Fruit fly (Drosophila melanogaster): Measurements from ENCODE around the gene CG11983.

CG11983 gene

DNA sequence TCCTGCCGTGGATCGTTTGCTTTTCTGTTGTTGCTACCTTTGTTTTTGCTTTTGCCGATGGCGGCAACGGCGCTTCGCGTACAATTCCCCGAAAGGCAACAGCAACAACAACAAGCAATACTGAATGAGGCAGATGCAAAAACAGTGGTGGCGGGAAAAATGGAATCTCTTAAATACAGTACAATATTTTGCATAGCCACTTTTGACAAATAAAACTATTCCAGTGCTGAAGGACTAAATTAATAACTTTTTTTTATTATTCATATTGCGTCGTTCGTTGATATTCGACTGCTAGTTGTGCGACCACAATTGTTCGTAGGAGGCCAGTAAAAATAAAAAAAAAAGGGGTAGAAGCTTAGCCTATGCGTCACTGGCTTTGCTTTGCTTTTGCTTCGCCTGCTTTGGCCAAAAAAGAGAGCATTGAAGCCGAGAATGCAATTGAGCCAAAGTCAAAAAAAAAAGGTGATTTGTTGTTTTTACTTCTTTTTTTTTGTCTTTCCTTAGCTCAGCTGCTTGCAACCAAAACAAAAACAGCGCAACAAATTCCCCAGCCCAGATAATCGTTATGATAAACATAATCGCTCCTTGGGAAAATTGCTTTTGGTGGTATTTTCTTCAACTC is 23.8 kb downstream of the CG11983 start (continued):
- TF ChIP-seq pan (optimal IDR thresholded peaks at IDR 0.05) (no peak), pan (GFP tag; optimal IDR thresholded peaks at IDR 0.05 in 1 of 2, IDR thresholded peaks at IDR 0.05 in 1 of 2) (peak in 1 of 2 experiments; percentile 93), stwl (tag; optimal IDR thresholded peaks at IDR 0.05) (no peak), eve (GFP tag; optimal IDR thresholded peaks at IDR 0.05) (peak in 1 of 2 experiments; percentile 88), Max (GFP tag; optimal IDR thresholded peaks at IDR 0.05) (peak; percentile 77), D (optimal IDR thresholded peaks at IDR 0.05) (peak; percentile 7), D (GFP tag; optimal IDR thresholded peaks at IDR 0.05) (peak; percentile 83), CG6791 (GFP tag; IDR thresholded peaks at IDR 0.05; ENCODE audit: partially characterized antibody) (no peak), D19B (GFP tag; optimal IDR thresholded peaks at IDR 0.05) (peak; percentile 78), CG6654 (GFP tag; optimal IDR thresholded peaks at IDR 0.05) (peak; percentile 60), Hmx (GFP tag; optimal IDR thresholded peaks at IDR 0.05) (peak; percentile 53), CG18599 (GFP tag; optimal IDR thresholded peaks at IDR 0.05) (peak; percentile 92), Med (GFP tag) (peak; percentile 97), abd-A (tag; optimal IDR thresholded peaks at IDR 0.05) (no peak), Nf-YC (tag; optimal IDR thresholded peaks at IDR 0.05) (peak; percentile 30), CG1603 (tag; optimal IDR thresholded peaks at IDR 0.05) (peak; percentile 83), sob (GFP tag; IDR thresholded peaks at IDR 0.05) (peak; percentile 88), CG30020 (tag; optimal IDR thresholded peaks at IDR 0.05) (peak; percentile 19), pita (GFP tag; optimal IDR thresholded peaks at IDR 0.05) (no peak), CG10431 (GFP tag; optimal IDR thresholded peaks at IDR 0.05) (no peak), insv (GFP tag; optimal IDR thresholded peaks at IDR 0.05) (peak in 1 of 2 experiments; percentile 3), CG6854 (GFP tag; optimal IDR thresholded peaks at IDR 0.05) (peak; percentile 70), vfl (GFP tag; optimal IDR thresholded peaks at IDR 0.05) (peak; percentile 80), MESR4 (GFP tag; optimal IDR thresholded peaks at IDR 0.05) (peak; percentile 28), chm (GFP tag; IDR thresholded peaks at IDR 0.05) (peak; percentile 88), CG17385 (GFP tag; optimal IDR thresholded peaks at IDR 0.05) (peak; percentile 84), CG2120 (GFP tag; optimal IDR thresholded peaks at IDR 0.05) (peak; percentile 92), row (GFP tag; IDR thresholded peaks at IDR 0.05) (peak; percentile 90), gro (GFP tag; optimal IDR thresholded peaks at IDR 0.05) (peak; percentile 76), Doc3 (GFP tag; IDR thresholded peaks at IDR 0.05; ENCODE audit: partially characterized antibody) (no peak), tgo (GFP tag; IDR thresholded peaks at IDR 0.05) (peak; percentile 98), Abd-B (GFP tag; optimal IDR thresholded peaks at IDR 0.05) (peak; percentile 75), croc (GFP tag; conservative IDR thresholded peaks at IDR 0.05) (peak; percentile 78), bab2 (GFP tag; optimal IDR thresholded peaks at IDR 0.05) (peak; percentile 70), Oli (tag; optimal IDR thresholded peaks at IDR 0.05) (peak; percentile 91), CG18476 (GFP tag; optimal IDR thresholded peaks at IDR 0.05) (peak; percentile 85), CG31224 (GFP tag; IDR thresholded peaks at IDR 0.05) (peak; percentile 80), pb (GFP tag; optimal IDR thresholded peaks at IDR 0.05) (peak; percentile 76), CG13296 (GFP tag; optimal IDR thresholded peaks at IDR 0.05) (peak; percentile 80), dan (GFP tag; IDR thresholded peaks at IDR 0.05) (no peak), gcm (GFP tag; optimal IDR thresholded peaks at IDR 0.05) (peak; percentile 68), slou (GFP tag; optimal IDR thresholded peaks at IDR 0.05) (peak; percentile 28), CG6689 (GFP tag; IDR thresholded peaks at IDR 0.05) (peak; percentile 89), CG15514 (GFP tag; optimal IDR thresholded peaks at IDR 0.05) (peak; percentile 75), CG10274 (GFP tag; optimal IDR thresholded peaks at IDR 0.05) (peak; percentile 69), CG15269 (tag; optimal IDR thresholded peaks at IDR 0.05) (peak; percentile 91), Deaf1 (tag; optimal IDR thresholded peaks at IDR 0.05) (peak; percentile 79), crp (GFP tag; optimal IDR thresholded peaks at IDR 0.05) (peak; percentile 13 to 41)

Measured in whole organism, embryonic.